Worm (Caenorhabditis elegans) whole organism, L3 larva: ENCODE results near the gene T28C12.15.

Experiments used
- aly-2 ChIP-seq: fragments of 150-350 bp; optimal IDR thresholded peaks from 2 replicates; lab custom pipeline; 2014; ENCODE audit warnings: missing biosample characterization, missing genetic modification characterization
- ceh-16 ChIP-seq: sonication (generic microtip); optimal IDR thresholded peaks from 2 replicates; lab custom pipeline; 2017; ENCODE audit warnings: missing biosample characterization, missing genetic modification characterization
- ceh-28 ChIP-seq: fragments of 150-350 bp; optimal IDR thresholded peaks from 2 replicates; lab custom pipeline; 2014; ENCODE audit warnings: missing biosample characterization, missing genetic modification reagents, missing genetic modification characterization
- egl-27 ChIP-seq: sonication (generic microtip); optimal IDR thresholded peaks from 4 replicates; lab custom pipeline; 2017; ENCODE audit warnings: missing biosample characterization, missing genetic modification reagents, missing genetic modification characterization
- elt-3 ChIP-seq, 3 experiments: fragments of 150-350 bp in 1 of 3; sonication (generic microtip) in 2 of 3; optimal IDR thresholded peaks; 2 replicates in 2 of 3; 4 replicates in 1 of 3; lab custom pipeline; 2014 to 2017; ENCODE audit warnings: missing biosample characterization in 3 of 3, missing genetic modification characterization in 3 of 3
- fkh-10 ChIP-seq: sonication (generic microtip); optimal IDR thresholded peaks from 2 replicates; lab custom pipeline; 2017; ENCODE audit warnings: missing biosample characterization, missing genetic modification reagents, missing genetic modification characterization
- jun-1 ChIP-seq: fragments of 150-350 bp; optimal IDR thresholded peaks from 2 replicates; lab custom pipeline; 2014; ENCODE audit warnings: missing biosample characterization, missing genetic modification reagents, missing genetic modification characterization
- lin-39 ChIP-seq: fragments of 150-350 bp; optimal IDR thresholded peaks from 2 replicates; lab custom pipeline; 2018; ENCODE audit warnings: missing biosample characterization, missing genetic modification reagents, missing genetic modification characterization
- mml-1 ChIP-seq: fragments of 150-350 bp; sonication (generic microtip); optimal IDR thresholded peaks from 3 replicates; lab custom pipeline; 2014; ENCODE audit warnings: missing biosample characterization, missing genetic modification characterization
- nhr-12 ChIP-seq: fragments of 150-350 bp; optimal IDR thresholded peaks from 2 replicates; lab custom pipeline; 2014; ENCODE audit warnings: missing biosample characterization, missing genetic modification characterization
- nhr-25 ChIP-seq: sonication (generic microtip); optimal IDR thresholded peaks from 2 replicates; lab custom pipeline; 2017; ENCODE audit warnings: missing biosample characterization, missing genetic modification characterization
- unc-39 ChIP-seq: sonication (generic microtip); optimal IDR thresholded peaks from 4 replicates; lab custom pipeline; 2017; ENCODE audit warnings: missing biosample characterization, missing genetic modification characterization
- zag-1 ChIP-seq: fragments of 150-350 bp; optimal IDR thresholded peaks from 2 replicates; lab custom pipeline; 2014; ENCODE audit warnings: missing biosample characterization, missing genetic modification characterization
- ztf-4 ChIP-seq: fragments of 150-350 bp; optimal IDR thresholded peaks from 2 replicates; lab custom pipeline; 2014; ENCODE audit warnings: missing biosample characterization, missing genetic modification characterization

DNA sequence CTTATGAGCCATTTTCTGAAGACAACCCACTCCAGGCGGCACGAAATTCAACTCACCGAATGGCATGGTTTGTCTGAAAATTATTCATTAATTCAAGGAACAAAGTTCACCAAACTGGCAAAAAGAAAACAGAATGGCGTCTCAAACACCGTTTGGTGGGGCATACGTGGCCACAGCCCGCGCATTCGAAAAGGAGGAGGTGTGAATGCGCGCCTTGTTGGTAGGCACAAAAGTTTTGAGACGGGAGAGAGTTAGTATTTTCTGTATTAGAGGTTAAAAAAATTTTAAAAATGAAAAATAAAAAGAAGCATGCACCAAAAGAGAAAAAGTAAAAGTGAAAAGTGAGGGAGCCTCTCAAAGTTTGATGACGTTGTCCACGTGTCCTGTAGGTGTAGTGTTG, 9.6 kb downstream of the T28C12.15 start:
- TF ChIP-seq ztf-4 (tag; lab: Kevin White, UChicago) (no peak), elt-3 (tag; optimal IDR thresholded peaks at IDR 0.05; lab: Kevin White, UChicago) (no peak), aly-2 (tag; lab: Kevin White, UChicago) (no peak), nhr-12 (tag; lab: Kevin White, UChicago) (no peak), mml-1 (tag; lab: Kevin White, UChicago) (no peak), zag-1 (tag; lab: Kevin White, UChicago) (no peak), jun-1 (tag; lab: Kevin White, UChicago) (no peak), unc-39 (tag; lab: Kevin White, UChicago) (no peak), lin-39 (tag; lab: Kevin White, UChicago) (no peak), ceh-16 (tag; lab: Kevin White, UChicago) (no peak), egl-27 (tag; lab: Kevin White, UChicago) (no peak), ceh-28 (no peak), fkh-10 (GFP tag; lab: Kevin White, UChicago) (no peak), nhr-25 (tag; lab: Kevin White, UChicago) (no peak)
